Fruit fly (Drosophila melanogaster): ENCODE measurements around the gene Ilp3.
A peak's percentile ranks its signal among the peaks of the same experiment; 100 is the strongest.

Gene Ilp3

DNA sequence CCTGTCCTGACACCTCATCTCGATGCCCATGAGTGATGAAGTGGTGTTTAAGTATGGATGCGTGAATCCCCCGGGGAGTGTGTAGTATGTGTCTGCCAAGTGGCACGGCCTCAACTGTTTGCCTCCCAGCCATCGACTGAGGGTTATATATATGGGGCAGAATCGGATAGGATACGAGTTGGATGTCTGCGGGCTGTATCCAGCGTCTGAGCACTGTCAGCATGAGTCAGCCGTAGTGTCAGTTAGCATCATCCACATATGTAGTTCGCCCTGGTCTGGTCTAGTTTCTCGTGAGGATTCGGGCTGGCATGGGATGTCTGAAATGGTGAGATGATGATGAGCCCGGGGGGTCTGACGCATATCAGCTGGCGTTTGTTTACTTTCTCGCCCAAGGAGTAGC is at the start of gene Ilp3:
Ilp3 (minus strand) TSS at position 101 of the 400 bp plus-strand sequence.
- TF ChIP-seq rn (GFP tag; IDR thresholded peaks at IDR 0.05): no peak
- no peak for TF ChIP-seq Pif1A (GFP tag; optimal IDR thresholded peaks at IDR 0.05)
- no peak for TF ChIP-seq CG8301 (tag; optimal IDR thresholded peaks at IDR 0.05)
- TF ChIP-seq CG34367 (tag; optimal IDR thresholded peaks at IDR 0.05): no peak
- TF ChIP-seq CG13204 (GFP tag; optimal IDR thresholded peaks at IDR 0.05): no peak

dm6 chr3L:9851000-9851671 is 49.2 kb upstream of the Ilp3 start:
- TF ChIP-seq CG15710 (tag; optimal IDR thresholded peaks at IDR 0.05) (peak; percentile 14), CG8301 (tag; optimal IDR thresholded peaks at IDR 0.05) (no peak), D1 (tag; optimal IDR thresholded peaks at IDR 0.05) (no peak), Pif1A (GFP tag; optimal IDR thresholded peaks at IDR 0.05) (peak; percentile 3), EcR (GFP tag; optimal IDR thresholded peaks at IDR 0.05) (no peak), fd96Ca (GFP tag; IDR thresholded peaks at IDR 0.05) (no peak), Pif1B (GFP tag; optimal IDR thresholded peaks at IDR 0.05) (no peak), CG34367 (tag; optimal IDR thresholded peaks at IDR 0.05) (no peak), CG32121 (GFP tag; IDR thresholded peaks at IDR 0.05) (no peak), CG17806 (tag; optimal IDR thresholded peaks at IDR 0.05) (peak; percentile 32), rn (GFP tag; IDR thresholded peaks at IDR 0.05) (no peak), CG4496 (GFP tag; IDR thresholded peaks at IDR 0.05) (0 out of 3 replicates have a peak, but pooled peaks have one; percentile 31), CG12605 (GFP tag; IDR thresholded peaks at IDR 0.05) (no peak), CG14655 (GFP tag; optimal IDR thresholded peaks at IDR 0.05) (peak; percentile 7), CG9948 (tag; optimal IDR thresholded peaks at IDR 0.05) (peak; percentile 15), CG8159 (tag; optimal IDR thresholded peaks at IDR 0.05) (peak; percentile 22), CG10348 (GFP tag; IDR thresholded peaks at IDR 0.05) (no peak), Ets98B (GFP tag; IDR thresholded peaks at IDR 0.05) (no peak)

DNA sequence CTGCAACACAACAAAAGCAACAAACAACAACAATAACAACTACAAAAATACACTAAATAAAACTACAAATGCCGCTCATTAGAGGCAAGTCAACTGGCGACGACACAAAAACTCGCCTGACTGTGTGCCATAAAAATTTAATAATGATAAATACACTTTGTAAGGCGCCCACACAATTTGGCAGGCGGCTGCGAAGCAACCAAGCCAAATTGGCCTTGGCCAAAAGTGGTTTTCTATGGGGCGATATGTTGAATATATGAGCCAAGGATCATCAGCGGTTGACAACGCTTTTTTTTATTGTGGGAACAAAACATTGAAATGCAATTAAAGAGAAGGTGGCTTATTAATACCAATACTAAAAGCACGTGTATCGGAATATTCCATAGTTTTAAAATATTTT is 48.2 kb upstream of the Ilp3 start:
- TF ChIP-seq CG9948 (tag; optimal IDR thresholded peaks at IDR 0.05) (no peak), EcR (GFP tag; optimal IDR thresholded peaks at IDR 0.05) (no peak), Pif1A (GFP tag; optimal IDR thresholded peaks at IDR 0.05) (no peak), rn (GFP tag; IDR thresholded peaks at IDR 0.05) (no peak), CG14655 (GFP tag; optimal IDR thresholded peaks at IDR 0.05) (no peak)

dm6 chr3L:9848744-9849143 is 46.8 kb upstream of the Ilp3 start:
- TF ChIP-seq rn (GFP tag; IDR thresholded peaks at IDR 0.05): peak; percentile 47; the same call in 1 of the 2 replicates
- TF ChIP-seq Pif1B (GFP tag; optimal IDR thresholded peaks at IDR 0.05): peak; percentile 82
- peak; percentile 97 for TF ChIP-seq gl (tag; optimal IDR thresholded peaks at IDR 0.05)
- peak; percentile 74 for TF ChIP-seq CG17806 (tag; optimal IDR thresholded peaks at IDR 0.05)
- peak; percentile 73 for TF ChIP-seq CG15710 (tag; optimal IDR thresholded peaks at IDR 0.05)
- peak; percentile 73 for TF ChIP-seq CG9948 (tag; optimal IDR thresholded peaks at IDR 0.05)
- TF ChIP-seq D1 (tag; optimal IDR thresholded peaks at IDR 0.05): peak; percentile 46
- peak; percentile 91 for TF ChIP-seq Pif1A (GFP tag; optimal IDR thresholded peaks at IDR 0.05)
- TF ChIP-seq CG8159 (tag; optimal IDR thresholded peaks at IDR 0.05): peak; percentile 84
- TF ChIP-seq Ets98B (GFP tag; IDR thresholded peaks at IDR 0.05): peak; percentile 65
- TF ChIP-seq CG12605 (GFP tag; IDR thresholded peaks at IDR 0.05): peak; percentile 93
- TF ChIP-seq CG32121 (GFP tag; IDR thresholded peaks at IDR 0.05): no peak
- TF ChIP-seq CG8301 (tag; optimal IDR thresholded peaks at IDR 0.05): peak; percentile 69
- TF ChIP-seq CG13204 (GFP tag; optimal IDR thresholded peaks at IDR 0.05): peak; percentile 85
- peak; percentile 43 for TF ChIP-seq EcR (GFP tag; optimal IDR thresholded peaks at IDR 0.05)
- peak; percentile 76 for TF ChIP-seq CG34367 (tag; optimal IDR thresholded peaks at IDR 0.05)
- no peak for TF ChIP-seq Snoo (tag; optimal IDR thresholded peaks at IDR 0.05)
- TF ChIP-seq fd96Ca (GFP tag; IDR thresholded peaks at IDR 0.05): peak; percentile 55; the same call in 2 of the 3 replicates
- peak; percentile 81; the same call in 2 of the 3 replicates for TF ChIP-seq CG4496 (GFP tag; IDR thresholded peaks at IDR 0.05)
- no peak for TF ChIP-seq CG10348 (GFP tag; IDR thresholded peaks at IDR 0.05)
- peak; percentile 90 for TF ChIP-seq CG14655 (GFP tag; optimal IDR thresholded peaks at IDR 0.05)

DNA sequence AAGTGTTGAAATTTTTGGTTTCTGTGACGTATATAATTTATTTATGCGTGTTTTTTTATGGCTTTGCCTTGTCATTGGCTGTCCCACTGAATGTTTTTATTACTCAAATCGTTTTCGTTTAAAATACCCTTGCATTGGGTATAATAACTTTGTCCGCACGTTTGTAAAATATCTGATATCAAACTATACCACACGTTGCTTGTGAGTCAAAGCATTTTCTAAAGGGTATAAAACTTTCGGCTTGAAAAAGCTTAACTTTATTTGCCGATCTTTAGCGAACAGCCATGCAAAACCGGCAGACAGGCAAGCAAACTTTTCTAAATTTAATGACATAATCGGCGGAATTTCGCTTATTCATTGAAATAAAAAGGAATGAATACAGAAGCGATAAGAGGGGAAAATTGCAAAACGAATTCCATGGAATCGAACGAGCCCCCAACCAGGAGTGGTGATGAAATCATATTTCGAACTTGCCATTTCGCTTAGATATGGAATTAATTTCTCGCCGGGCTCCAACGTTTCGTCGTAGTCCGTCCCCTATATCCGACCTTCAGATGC is 45.6 kb upstream of the Ilp3 start:
- TF ChIP-seq Pif1A (GFP tag; optimal IDR thresholded peaks at IDR 0.05): peak; percentile 1
- TF ChIP-seq fd96Ca (GFP tag; IDR thresholded peaks at IDR 0.05): 0 out of 3 replicates have a peak, but pooled peaks have one; percentile 25
- TF ChIP-seq gl (tag; optimal IDR thresholded peaks at IDR 0.05): no peak

DNA sequence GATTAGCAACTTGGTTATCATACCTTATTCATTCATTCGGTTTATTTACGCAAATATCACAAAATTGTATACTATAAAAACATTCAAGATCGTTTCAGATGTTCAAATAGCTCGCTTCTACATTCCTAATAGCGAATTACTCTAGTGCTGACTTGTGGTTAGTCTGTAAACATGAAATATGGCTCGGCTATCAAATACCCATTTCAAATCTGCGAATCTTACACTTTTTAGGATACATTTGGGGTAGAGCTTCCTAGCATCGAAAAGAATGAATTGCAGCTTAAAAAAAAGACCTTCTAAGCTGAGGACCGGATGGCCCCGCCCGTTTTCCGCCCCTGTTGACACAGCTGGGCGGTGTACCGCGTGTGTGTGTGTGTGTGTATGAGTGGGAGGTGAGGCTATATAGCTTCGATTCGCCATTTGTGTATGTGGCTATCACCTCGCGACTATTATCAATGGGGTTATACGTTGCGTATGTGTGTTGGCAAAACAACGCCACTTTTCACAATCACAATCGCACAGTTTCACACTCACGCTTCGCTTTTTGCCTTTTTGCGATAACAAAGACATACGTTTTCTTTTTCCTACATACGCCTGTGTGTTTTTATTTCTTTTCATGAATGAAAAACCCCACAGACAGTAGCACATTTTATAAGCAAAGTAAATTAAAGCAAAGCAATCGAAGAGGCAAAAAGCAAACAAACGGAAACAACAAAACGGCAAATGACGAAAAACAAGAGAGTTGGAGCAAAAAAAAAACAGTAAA is 44.8 kb upstream of the Ilp3 start:
- TF ChIP-seq Pif1B (GFP tag; optimal IDR thresholded peaks at IDR 0.05) (no peak), CG8301 (tag; optimal IDR thresholded peaks at IDR 0.05) (peak; percentile 29), CG4496 (GFP tag; IDR thresholded peaks at IDR 0.05) (0 out of 3 replicates have a peak, but pooled peaks have one; percentile 25), CG13204 (GFP tag; optimal IDR thresholded peaks at IDR 0.05) (peak; percentile 24), gl (tag; optimal IDR thresholded peaks at IDR 0.05) (peak; percentile 44), CG8159 (tag; optimal IDR thresholded peaks at IDR 0.05) (peak; percentile 26), Ets98B (GFP tag; IDR thresholded peaks at IDR 0.05) (no peak), EcR (GFP tag; optimal IDR thresholded peaks at IDR 0.05) (peak; percentile 33), CG10348 (GFP tag; IDR thresholded peaks at IDR 0.05) (no peak), CG34367 (tag; optimal IDR thresholded peaks at IDR 0.05) (peak; percentile 28)

Data from whole organism, pupa.